Worm (Caenorhabditis elegans) whole organism, late embryonic: ENCODE measurements around the gene suex-1.

Experiments used
- K09A11.1 ChIP-seq: sonication (generic microtip); optimal IDR thresholded peaks from 2 replicates; lab custom pipeline; 2017; ENCODE audit warnings: antibody characterized with exemption, mild to moderate bottlenecking, missing genetic modification characterization, missing compliant biosample characterization; ENCODE audit not compliant: insufficient read depth
- zip-5 ChIP-seq: sonication (generic microtip); optimal IDR thresholded peaks from 2 replicates; lab custom pipeline; 2016; ENCODE audit warnings: missing genetic modification characterization, missing compliant biosample characterization

DNA sequence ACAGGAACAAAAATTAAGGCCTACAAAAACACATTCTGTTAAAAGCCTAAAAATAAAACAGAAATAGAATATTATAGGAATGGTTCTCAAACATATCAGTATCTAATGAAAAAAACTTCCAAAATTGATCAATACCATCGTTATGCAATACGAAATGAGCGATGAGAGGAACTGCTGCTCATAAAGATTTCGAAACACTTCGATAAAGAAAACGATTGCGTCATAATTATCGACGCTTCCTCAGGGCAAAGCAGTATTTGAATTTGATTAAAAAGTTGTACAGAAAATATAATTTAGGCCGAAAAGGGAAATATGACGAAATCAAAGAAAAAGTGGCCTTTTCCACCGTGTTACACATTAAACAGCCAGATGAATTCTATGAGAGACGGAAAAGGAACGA lies 20.0 kb upstream of the suex-1 start:
- TF ChIP-seq K09A11.1 (tag; lab: Kevin White, UChicago) (no peak), zip-5 (tag; lab: Kevin White, UChicago) (no peak)
